Worm (Caenorhabditis elegans): Measurements from ENCODE around the gene F58E2.2.

The F58E2.2 gene

ce11 chrIV:3444101-3444500 lies 25.7 kb upstream of the F58E2.2 start, which contains the start of gene F09D12.2:
Gene F09D12.2 (minus strand): TSS chrIV:3444201.
- no peak for TF ChIP-seq ztf-23 (GFP tag; IDR thresholded peaks at IDR 0.05)
- no peak for TF ChIP-seq T22C8.4 (GFP tag; IDR thresholded peaks at IDR 0.05)
- TF ChIP-seq ztf-29 (GFP tag; IDR thresholded peaks at IDR 0.05) = no peak
- no peak for TF ChIP-seq flt-1 (GFP tag; IDR thresholded peaks at IDR 0.05)

ce11 chrIV:3444614-3445013 lies 25.2 kb upstream of the F58E2.2 start, which contains the start of gene F58E2.5:
Gene F58E2.5 (plus strand): TSS chrIV:3444914.
- TF ChIP-seq T22C8.4 (GFP tag; IDR thresholded peaks at IDR 0.05) = no peak
- no peak for TF ChIP-seq cog-1 (tag; optimal IDR thresholded peaks at IDR 0.05)
- TF ChIP-seq tab-1 (GFP tag; IDR thresholded peaks at IDR 0.05) = no peak
- TF ChIP-seq ref-1 (GFP tag; conservative IDR thresholded peaks at IDR 0.05) = no peak
- TF ChIP-seq ztf-23 (GFP tag; IDR thresholded peaks at IDR 0.05) = no peak

- TF ChIP-seq cog-1 (tag; optimal IDR thresholded peaks at IDR 0.05) (no peak), flt-1 (GFP tag; IDR thresholded peaks at IDR 0.05) (no peak), tab-1 (GFP tag; IDR thresholded peaks at IDR 0.05) (no peak), ztf-29 (GFP tag; IDR thresholded peaks at IDR 0.05) (no peak), T22C8.4 (GFP tag; IDR thresholded peaks at IDR 0.05) (no peak), ref-1 (GFP tag; conservative IDR thresholded peaks at IDR 0.05) (no peak), med-1 (GFP tag; optimal IDR thresholded peaks at IDR 0.05; ENCODE audit: insufficient read depth) (no peak), klf-2 (GFP tag; conservative IDR thresholded peaks at IDR 0.05) (no peak), ztf-23 (GFP tag; IDR thresholded peaks at IDR 0.05) (no peak)
Observed at ce11 chrIV:3447350-3447749, 22.5 kb upstream of the F58E2.2 start.

DNA sequence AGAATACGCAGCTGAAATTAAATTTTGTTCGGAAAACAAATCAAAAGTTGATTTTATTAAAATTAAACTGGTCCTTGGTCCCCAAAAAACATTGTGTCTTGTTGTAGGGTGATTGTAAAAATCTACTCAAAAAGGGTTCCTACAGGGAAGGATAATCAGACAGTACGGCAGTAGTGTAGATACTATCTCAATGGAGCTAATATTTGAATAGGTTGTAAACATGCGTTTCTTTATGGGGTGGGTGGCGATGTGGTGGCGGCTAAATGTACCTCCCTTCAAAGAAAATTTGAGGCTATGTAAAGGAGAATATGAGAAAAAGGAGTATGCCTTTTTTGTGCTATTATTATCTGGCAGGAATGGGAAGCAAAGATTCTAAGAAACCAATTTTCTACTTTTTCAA lies 17.3 kb upstream of the F58E2.2 start:
- TF ChIP-seq med-1 (GFP tag; optimal IDR thresholded peaks at IDR 0.05; ENCODE audit: insufficient read depth) = no peak
- TF ChIP-seq tab-1 (GFP tag; IDR thresholded peaks at IDR 0.05) = no peak
- no peak for TF ChIP-seq ztf-29 (GFP tag; IDR thresholded peaks at IDR 0.05)
- TF ChIP-seq cog-1 (tag; optimal IDR thresholded peaks at IDR 0.05) = no peak
- TF ChIP-seq klf-2 (GFP tag; conservative IDR thresholded peaks at IDR 0.05) = no peak
- TF ChIP-seq ref-1 (GFP tag; conservative IDR thresholded peaks at IDR 0.05) = no peak
- TF ChIP-seq ztf-23 (GFP tag; IDR thresholded peaks at IDR 0.05) = no peak
- no peak for TF ChIP-seq T22C8.4 (GFP tag; IDR thresholded peaks at IDR 0.05)
- no peak for TF ChIP-seq flt-1 (GFP tag; IDR thresholded peaks at IDR 0.05)

DNA sequence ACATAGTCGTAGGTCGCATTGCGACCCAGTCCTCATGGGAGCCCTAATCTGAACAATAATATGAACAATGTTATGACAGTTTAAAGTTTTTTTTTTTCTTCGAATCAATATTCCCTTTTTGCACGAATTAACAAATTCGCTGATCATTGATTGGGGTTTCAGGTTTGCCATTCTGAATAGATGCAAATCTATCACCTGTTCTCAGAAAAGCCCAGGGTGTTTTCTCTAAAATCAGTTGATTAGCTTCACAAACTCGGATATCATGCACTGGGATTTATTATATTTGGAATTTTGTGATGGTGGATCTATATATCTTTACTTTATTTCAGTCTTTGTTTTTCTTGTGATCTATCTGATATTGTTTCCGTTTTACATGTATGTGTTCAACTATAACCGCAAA lies 16.5 kb upstream of the F58E2.2 start, which contains the start of gene srz-23:
srz-23 (plus strand) TSS at position 263 of the 400 bp plus-strand sequence.
- no peak for TF ChIP-seq tab-1 (GFP tag; IDR thresholded peaks at IDR 0.05)
- no peak for TF ChIP-seq cog-1 (tag; optimal IDR thresholded peaks at IDR 0.05)
- TF ChIP-seq flt-1 (GFP tag; IDR thresholded peaks at IDR 0.05) = no peak
- no peak for TF ChIP-seq med-1 (GFP tag; optimal IDR thresholded peaks at IDR 0.05; ENCODE audit: insufficient read depth)
- TF ChIP-seq T22C8.4 (GFP tag; IDR thresholded peaks at IDR 0.05) = no peak
- TF ChIP-seq klf-2 (GFP tag; conservative IDR thresholded peaks at IDR 0.05) = no peak
- TF ChIP-seq ztf-23 (GFP tag; IDR thresholded peaks at IDR 0.05) = no peak
- no peak for TF ChIP-seq ztf-29 (GFP tag; IDR thresholded peaks at IDR 0.05)
- no peak for TF ChIP-seq ref-1 (GFP tag; conservative IDR thresholded peaks at IDR 0.05)

- peak; percentile 75; the same call in 1 of the 2 replicates for TF ChIP-seq ztf-29 (GFP tag; IDR thresholded peaks at IDR 0.05)
Observed at ce11 chrIV:3455437-3455836, 14.4 kb upstream of the F58E2.2 start.

DNA sequence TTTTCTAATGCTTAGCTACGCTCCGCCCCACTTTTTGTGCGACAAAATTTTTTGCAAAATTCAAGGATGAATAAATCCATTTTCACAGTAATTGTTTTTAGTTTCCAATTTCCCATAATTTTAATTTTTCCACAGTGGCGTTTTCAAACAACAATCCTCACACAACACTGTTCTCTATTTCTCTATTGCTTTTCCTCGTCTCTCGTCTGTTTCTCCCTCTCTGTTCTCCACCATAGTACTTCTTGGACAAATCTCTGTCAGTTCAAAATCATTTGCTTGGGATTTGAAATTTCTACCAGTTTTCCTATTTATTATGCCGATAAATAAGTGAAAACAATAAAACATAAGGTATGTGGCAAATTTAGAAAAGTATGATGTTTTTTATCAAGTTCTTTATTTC lies 6.6 kb upstream of the F58E2.2 start, which contains the start of gene F58E2.4:
F58E2.4 (plus strand) TSS at position 134 of the 400 bp plus-strand sequence.
- TF ChIP-seq ztf-23 (GFP tag; IDR thresholded peaks at IDR 0.05) = no peak
- no peak for TF ChIP-seq ref-1 (GFP tag; conservative IDR thresholded peaks at IDR 0.05)
- TF ChIP-seq cog-1 (tag; optimal IDR thresholded peaks at IDR 0.05) = no peak
- TF ChIP-seq tab-1 (GFP tag; IDR thresholded peaks at IDR 0.05) = no peak
- TF ChIP-seq flt-1 (GFP tag; IDR thresholded peaks at IDR 0.05) = no peak
- TF ChIP-seq klf-2 (GFP tag; conservative IDR thresholded peaks at IDR 0.05) = no peak
- no peak for TF ChIP-seq ztf-29 (GFP tag; IDR thresholded peaks at IDR 0.05)
- no peak for TF ChIP-seq med-1 (GFP tag; optimal IDR thresholded peaks at IDR 0.05; ENCODE audit: insufficient read depth)
- no peak for TF ChIP-seq T22C8.4 (GFP tag; IDR thresholded peaks at IDR 0.05)

ce11 chrIV:3467128-3467527 lies 2.7 kb upstream of the F58E2.2 start, which contains the start of gene F58E2.3:
Gene F58E2.3 (plus strand): TSS chrIV:3467428.
- no peak for TF ChIP-seq cog-1 (tag; optimal IDR thresholded peaks at IDR 0.05)
- TF ChIP-seq ref-1 (GFP tag; conservative IDR thresholded peaks at IDR 0.05) = no peak
- TF ChIP-seq T22C8.4 (GFP tag; IDR thresholded peaks at IDR 0.05) = no peak
- TF ChIP-seq klf-2 (GFP tag; conservative IDR thresholded peaks at IDR 0.05) = no peak
- no peak for TF ChIP-seq med-1 (GFP tag; optimal IDR thresholded peaks at IDR 0.05; ENCODE audit: insufficient read depth)
- no peak for TF ChIP-seq flt-1 (GFP tag; IDR thresholded peaks at IDR 0.05)
- TF ChIP-seq tab-1 (GFP tag; IDR thresholded peaks at IDR 0.05) = no peak
- no peak for TF ChIP-seq ztf-29 (GFP tag; IDR thresholded peaks at IDR 0.05)
- no peak for TF ChIP-seq ztf-23 (GFP tag; IDR thresholded peaks at IDR 0.05)

ce11 chrIV:3467751-3468150 lies 2.1 kb upstream of the F58E2.2 start:
- TF ChIP-seq klf-2 (GFP tag; conservative IDR thresholded peaks at IDR 0.05) (no peak), ref-1 (GFP tag; conservative IDR thresholded peaks at IDR 0.05) (no peak), tab-1 (GFP tag; IDR thresholded peaks at IDR 0.05) (no peak), ztf-29 (GFP tag; IDR thresholded peaks at IDR 0.05) (no peak), T22C8.4 (GFP tag; IDR thresholded peaks at IDR 0.05) (no peak), ztf-23 (GFP tag; IDR thresholded peaks at IDR 0.05) (no peak), flt-1 (GFP tag; IDR thresholded peaks at IDR 0.05) (no peak), med-1 (GFP tag; optimal IDR thresholded peaks at IDR 0.05; ENCODE audit: insufficient read depth) (no peak), cog-1 (tag; optimal IDR thresholded peaks at IDR 0.05) (no peak)

- TF ChIP-seq klf-2 (GFP tag; conservative IDR thresholded peaks at IDR 0.05) (no peak), cog-1 (tag; optimal IDR thresholded peaks at IDR 0.05) (no peak), flt-1 (GFP tag; IDR thresholded peaks at IDR 0.05) (no peak), tab-1 (GFP tag; IDR thresholded peaks at IDR 0.05) (no peak), med-1 (GFP tag; optimal IDR thresholded peaks at IDR 0.05; ENCODE audit: insufficient read depth) (no peak), ztf-29 (GFP tag; IDR thresholded peaks at IDR 0.05) (no peak), ztf-23 (GFP tag; IDR thresholded peaks at IDR 0.05) (no peak), ref-1 (GFP tag; conservative IDR thresholded peaks at IDR 0.05) (no peak), T22C8.4 (GFP tag; IDR thresholded peaks at IDR 0.05) (no peak)
Observed at ce11 chrIV:3477124-3477523, 7.3 kb downstream of the F58E2.2 start, which contains the start of gene srz-69. Gene srz-69 (minus strand): TSS chrIV:3477224.
